Worm (Caenorhabditis elegans) whole organism, young adult: ENCODE measurements around the gene F01G12.18.

Source experiments
- ccch-3 ChIP-seq: fragments of 200-800 bp; sonication (Bioruptor generic); optimal IDR thresholded peaks from 2 replicates; lab custom pipeline; 2018; ENCODE audit warnings: mild to moderate bottlenecking, missing genetic modification characterization, missing compliant biosample characterization
- ceh-91 ChIP-seq: fragments of 200-800 bp; sonication (Bioruptor generic); IDR thresholded peaks from 2 replicates; pipeline ENCODE4 v1.3.6; 2022; ENCODE audit warnings: missing genetic modification reagents, missing genetic modification characterization, missing compliant biosample characterization
- dpff-1 ChIP-seq: sonication (generic microtip); optimal IDR thresholded peaks from 2 replicates; lab custom pipeline; 2017; ENCODE audit warnings: mild to moderate bottlenecking, missing genetic modification characterization, missing compliant biosample characterization
- dpl-1 ChIP-seq: fragments of 150-350 bp; optimal IDR thresholded peaks from 2 replicates; lab custom pipeline; 2014; ENCODE audit warnings: missing biosample characterization, missing genetic modification reagents, missing genetic modification characterization
- lin-35 ChIP-seq, 3 experiments: fragments of 150-350 bp in 2 of 3; sonication (generic microtip) in 1 of 3; optimal IDR thresholded peaks; 2 replicates each; lab custom pipeline; 2014 to 2018; ENCODE audit warnings: missing biosample characterization in 3 of 3, missing genetic modification characterization in 3 of 3, missing genetic modification reagents in 3 of 3
- nhr-27 ChIP-seq: fragments of 200-800 bp; sonication (Bioruptor generic); optimal IDR thresholded peaks from 2 replicates; lab custom pipeline; 2018; ENCODE audit warnings: mild to moderate bottlenecking, missing genetic modification characterization, moderate library complexity, missing compliant biosample characterization
- sptf-2 ChIP-seq: fragments of 200-800 bp; sonication (Bioruptor generic); optimal IDR thresholded peaks from 2 replicates; lab custom pipeline; 2018; ENCODE audit warnings: mild to moderate bottlenecking, missing genetic modification characterization, missing compliant biosample characterization

ce11 chrX:16363637-16364036 lies 34.6 kb downstream of the F01G12.18 start:
- no peak for TF ChIP-seq nhr-27
- no peak for TF ChIP-seq sptf-2 (GFP tag; lab: Kevin White, UChicago)
- TF ChIP-seq dpff-1 (tag; lab: Kevin White, UChicago) = no peak
- no peak for TF ChIP-seq lin-35 (GFP tag; optimal IDR thresholded peaks at IDR 0.05; lab: Kevin White, UChicago)
- TF ChIP-seq ceh-91 (GFP tag; lab: Robert Waterston, UW) = no peak
- TF ChIP-seq dpl-1 (GFP tag; lab: Kevin White, UChicago) = no peak
- no peak for TF ChIP-seq ccch-3 (GFP tag; lab: Kevin White, UChicago)
